Worm (Caenorhabditis elegans) whole organism, early embryonic: ENCODE measurements around the gene F01E11.3.

Experiments
- B0310.2 ChIP-seq: sonication (generic microtip); optimal IDR thresholded peaks from 2 replicates; lab custom pipeline; 2016; ENCODE audit warnings: mild to moderate bottlenecking, missing genetic modification characterization, missing compliant biosample characterization
- F13C5.2 ChIP-seq: sonication (generic microtip); optimal IDR thresholded peaks from 2 replicates; lab custom pipeline; 2017; ENCODE audit warnings: mild to moderate bottlenecking, missing genetic modification characterization, inconsistent platforms, missing compliant biosample characterization
- aly-1 ChIP-seq: sonication (generic microtip); optimal IDR thresholded peaks from 2 replicates; lab custom pipeline; 2016; ENCODE audit warnings: missing genetic modification characterization, missing compliant biosample characterization
- ama-1 ChIP-seq: fragments of 150-350 bp; optimal IDR thresholded peaks from 2 replicates; lab custom pipeline; 2014
- ceh-13 ChIP-seq: fragments of 200-800 bp; sonication (Bioruptor generic); optimal IDR thresholded peaks from 2 replicates; lab custom pipeline; 2018; ENCODE audit warnings: mild to moderate bottlenecking, missing genetic modification characterization, missing compliant biosample characterization
- ceh-36 ChIP-seq: sonication (generic microtip); optimal IDR thresholded peaks from 2 replicates; lab custom pipeline; 2016; ENCODE audit warnings: missing genetic modification characterization, inconsistent platforms, missing compliant biosample characterization
- ets-7 ChIP-seq: sonication (generic microtip); optimal IDR thresholded peaks from 2 replicates; lab custom pipeline; 2016; ENCODE audit warnings: missing genotype, missing genetic modification characterization, missing compliant biosample characterization
- flt-1 ChIP-seq: fragments of 200-800 bp; sonication (Bioruptor generic); IDR thresholded peaks from 2 replicates; pipeline ENCODE4 v1.3.6; 2022; ENCODE audit warnings: missing genetic modification characterization, missing compliant biosample characterization
- hmbx-1 ChIP-seq: sonication (generic microtip); optimal IDR thresholded peaks from 2 replicates; lab custom pipeline; 2016; ENCODE audit warnings: mild to moderate bottlenecking, missing genetic modification characterization, missing compliant biosample characterization
- hmg-4 ChIP-seq: fragments of 200-800 bp; sonication (Bioruptor generic); optimal IDR thresholded peaks from 2 replicates; lab custom pipeline; 2018; ENCODE audit warnings: mild to moderate bottlenecking, missing genetic modification characterization, missing compliant biosample characterization
- hnd-1 ChIP-seq: sonication (generic microtip); optimal IDR thresholded peaks from 2 replicates; lab custom pipeline; 2016; ENCODE audit warnings: missing genetic modification characterization, missing compliant biosample characterization
- pes-1 ChIP-seq: fragments of 200-800 bp; sonication (Bioruptor generic); IDR thresholded peaks from 2 replicates; pipeline ENCODE4 v1.3.6; 2022; ENCODE audit warnings: missing genetic modification reagents, missing genetic modification characterization, missing compliant biosample characterization
- scrt-1 ChIP-seq: fragments of 200-800 bp; sonication (Bioruptor generic); IDR thresholded peaks from 2 replicates; pipeline ENCODE4 v1.3.6; 2022; ENCODE audit warnings: missing genetic modification characterization, missing compliant biosample characterization
- sea-1 ChIP-seq: fragments of 200-800 bp; sonication (Bioruptor generic); conservative IDR thresholded peaks from 2 replicates; pipeline ENCODE4 v1.3.6; 2022; ENCODE audit warnings: missing genetic modification characterization, missing compliant biosample characterization
- tbx-11 ChIP-seq: fragments of 200-800 bp; sonication (Bioruptor generic); IDR thresholded peaks from 2 replicates; pipeline ENCODE4 v1.3.6; 2022; ENCODE audit warnings: missing genetic modification characterization, missing compliant biosample characterization
- tbx-37 ChIP-seq: fragments of 200-800 bp; sonication (Bioruptor generic); conservative IDR thresholded peaks from 2 replicates; pipeline ENCODE4 v1.3.6; 2022; ENCODE audit warnings: missing genetic modification reagents, missing genetic modification characterization, missing compliant biosample characterization
- tra-4 ChIP-seq: sonication (generic microtip); optimal IDR thresholded peaks from 2 replicates; lab custom pipeline; 2017; ENCODE audit warnings: missing genetic modification characterization, missing compliant biosample characterization

The F01E11.3 gene

ce11 chrX:6937742-6938141 is 29.4 kb upstream of the F01E11.3 start:
- TF ChIP-seq B0310.2 (no peak), scrt-1 (GFP tag; lab: Robert Waterston, UW) (no peak), pes-1 (no peak), hmg-4 (GFP tag; lab: Kevin White, UChicago) (no peak), tra-4 (tag; lab: Kevin White, UChicago) (no peak), ceh-36 (tag; lab: Kevin White, UChicago) (no peak), ama-1 (lab: Kevin White, UChicago) (no peak), F13C5.2 (tag; lab: Kevin White, UChicago) (no peak), hnd-1 (tag; lab: Kevin White, UChicago) (no peak), hmbx-1 (tag; lab: Kevin White, UChicago) (no peak), tbx-11 (GFP tag; lab: Robert Waterston, UW) (no peak), flt-1 (GFP tag; lab: Robert Waterston, UW) (no peak), aly-1 (tag; lab: Kevin White, UChicago) (no peak), ets-7 (tag; lab: Kevin White, UChicago) (no peak), sea-1 (GFP tag; lab: Robert Waterston, UW) (no peak), ceh-13 (GFP tag; lab: Kevin White, UChicago) (no peak), tbx-37 (GFP tag; lab: Robert Waterston, UW) (no peak)

ce11 chrX:6939917-6940316 is 27.2 kb upstream of the F01E11.3 start, which contains the start of gene C16E9.1:
TSS of gene C16E9.1 (plus strand) at chrX:6940217.
- no peak for TF ChIP-seq hmg-4 (GFP tag; lab: Kevin White, UChicago)
- no peak for TF ChIP-seq hnd-1 (tag; lab: Kevin White, UChicago)
- no peak for TF ChIP-seq scrt-1 (GFP tag; lab: Robert Waterston, UW)
- no peak for TF ChIP-seq sea-1 (GFP tag; lab: Robert Waterston, UW)
- TF ChIP-seq ceh-36 (tag; lab: Kevin White, UChicago) = no peak
- no peak for TF ChIP-seq tra-4 (tag; lab: Kevin White, UChicago)
- no peak for TF ChIP-seq pes-1
- TF ChIP-seq ceh-13 (GFP tag; lab: Kevin White, UChicago) = no peak
- TF ChIP-seq tbx-37 (GFP tag; lab: Robert Waterston, UW) = no peak
- no peak for TF ChIP-seq aly-1 (tag; lab: Kevin White, UChicago)
- no peak for TF ChIP-seq flt-1 (GFP tag; lab: Robert Waterston, UW)
- no peak for TF ChIP-seq B0310.2
- no peak for TF ChIP-seq ets-7 (tag; lab: Kevin White, UChicago)
- no peak for TF ChIP-seq tbx-11 (GFP tag; lab: Robert Waterston, UW)
- no peak for TF ChIP-seq hmbx-1 (tag; lab: Kevin White, UChicago)

ce11 chrX:6940775-6941174 is 26.4 kb upstream of the F01E11.3 start:
- TF ChIP-seq ceh-13 (GFP tag; lab: Kevin White, UChicago) (no peak), pes-1 (no peak), tbx-37 (GFP tag; lab: Robert Waterston, UW) (no peak)

- TF ChIP-seq hmbx-1 (tag; lab: Kevin White, UChicago) (no peak), ets-7 (tag; lab: Kevin White, UChicago) (no peak), tbx-11 (GFP tag; lab: Robert Waterston, UW) (no peak), ceh-13 (GFP tag; lab: Kevin White, UChicago) (no peak), F13C5.2 (tag; lab: Kevin White, UChicago) (no peak), ceh-36 (tag; lab: Kevin White, UChicago) (no peak), aly-1 (tag; lab: Kevin White, UChicago) (no peak), ama-1 (lab: Kevin White, UChicago) (no peak), tra-4 (tag; lab: Kevin White, UChicago) (no peak), hmg-4 (GFP tag; lab: Kevin White, UChicago) (no peak), scrt-1 (GFP tag; lab: Robert Waterston, UW) (no peak)
Observed at ce11 chrX:6941711-6942110, 25.4 kb upstream of the F01E11.3 start.

ce11 chrX:6946789-6947188 is 20.4 kb upstream of the F01E11.3 start:
- no peak for TF ChIP-seq hnd-1 (tag; lab: Kevin White, UChicago)
- TF ChIP-seq pes-1 = no peak
- TF ChIP-seq sea-1 (GFP tag; lab: Robert Waterston, UW) = no peak
- no peak for TF ChIP-seq hmg-4 (GFP tag; lab: Kevin White, UChicago)
- TF ChIP-seq scrt-1 (GFP tag; lab: Robert Waterston, UW) = no peak

ce11 chrX:6953339-6953738 is 13.8 kb upstream of the F01E11.3 start:
- TF ChIP-seq B0310.2 (no peak), ceh-13 (GFP tag; lab: Kevin White, UChicago) (no peak)

ce11 chrX:6956299-6956698 is 10.9 kb upstream of the F01E11.3 start, which contains the start of gene inx-1:
TSS of gene inx-1 (minus strand) at chrX:6956399.
- no peak for TF ChIP-seq tbx-37 (GFP tag; lab: Robert Waterston, UW)
- no peak for TF ChIP-seq ceh-13 (GFP tag; lab: Kevin White, UChicago)
- TF ChIP-seq ets-7 (tag; lab: Kevin White, UChicago) = no peak
- no peak for TF ChIP-seq aly-1 (tag; lab: Kevin White, UChicago)
- TF ChIP-seq sea-1 (GFP tag; lab: Robert Waterston, UW) = no peak
- no peak for TF ChIP-seq hmbx-1 (tag; lab: Kevin White, UChicago)
- TF ChIP-seq B0310.2 = no peak
- no peak for TF ChIP-seq hnd-1 (tag; lab: Kevin White, UChicago)
- TF ChIP-seq flt-1 (GFP tag; lab: Robert Waterston, UW) = no peak

- TF ChIP-seq tbx-11 (GFP tag; lab: Robert Waterston, UW) (no peak), aly-1 (tag; lab: Kevin White, UChicago) (no peak), hmg-4 (GFP tag; lab: Kevin White, UChicago) (no peak), ets-7 (tag; lab: Kevin White, UChicago) (no peak), sea-1 (GFP tag; lab: Robert Waterston, UW) (no peak), tra-4 (tag; lab: Kevin White, UChicago) (no peak), hmbx-1 (tag; lab: Kevin White, UChicago) (no peak), ama-1 (lab: Kevin White, UChicago) (no peak), tbx-37 (GFP tag; lab: Robert Waterston, UW) (no peak), B0310.2 (no peak), ceh-13 (GFP tag; lab: Kevin White, UChicago) (no peak), hnd-1 (tag; lab: Kevin White, UChicago) (no peak), flt-1 (GFP tag; lab: Robert Waterston, UW) (no peak), ceh-36 (tag; lab: Kevin White, UChicago) (no peak), pes-1 (no peak), scrt-1 (GFP tag; lab: Robert Waterston, UW) (no peak), F13C5.2 (tag; lab: Kevin White, UChicago) (no peak)
Observed at ce11 chrX:6958914-6959313, 8.2 kb upstream of the F01E11.3 start.
